Fruit fly (Drosophila melanogaster): ENCODE measurements around the gene CG8927.
A peak's percentile ranks its signal among the peaks of the same experiment; 100 is the strongest.

The CG8927 gene

dm6 chr3R:16209714-16210553, 29.1 kb downstream of the CG8927 start (continued):
- TF ChIP-seq chm (GFP tag; IDR thresholded peaks at IDR 0.05) (peak; percentile 73; the same call in 1 of the 2 replicates), Sox100B (GFP tag; optimal IDR thresholded peaks at IDR 0.05) (peak; percentile 66), Hsf (GFP tag; optimal IDR thresholded peaks at IDR 0.05) (no peak), gsb-n (tag; optimal IDR thresholded peaks at IDR 0.05) (no peak), gt (GFP tag; IDR thresholded peaks at IDR 0.05) (no peak), Camta (GFP tag; optimal IDR thresholded peaks at IDR 0.05) (no peak), CG7556 (GFP tag; optimal IDR thresholded peaks at IDR 0.05) (peak; percentile 85), ems (GFP tag; optimal IDR thresholded peaks at IDR 0.05) (no peak), CG6683 (GFP tag; optimal IDR thresholded peaks at IDR 0.05) (peak; percentile 18), hkb (optimal IDR thresholded peaks at IDR 0.05) (no peak), hkb (GFP tag; IDR thresholded peaks at IDR 0.05) (no peak), CG11085 (GFP tag; IDR thresholded peaks at IDR 0.05) (peak; percentile 10; the same call in 1 of the 2 replicates), lab (GFP tag; optimal IDR thresholded peaks at IDR 0.05) (peak; percentile 54), Hr3 (GFP tag; optimal IDR thresholded peaks at IDR 0.05) (peak; percentile 21), Ets97D (GFP tag; optimal IDR thresholded peaks at IDR 0.05) (no peak), CG9797 (GFP tag; optimal IDR thresholded peaks at IDR 0.05) (no peak), sd (tag; optimal IDR thresholded peaks at IDR 0.05) (no peak), CG10565 (GFP tag; optimal IDR thresholded peaks at IDR 0.05) (no peak), CG6175 (GFP tag; IDR thresholded peaks at IDR 0.05) (no peak), HLH54F (GFP tag; optimal IDR thresholded peaks at IDR 0.05) (no peak), schlank (tag; optimal IDR thresholded peaks at IDR 0.05) (no peak), ci (GFP tag; IDR thresholded peaks at IDR 0.05) (peak; percentile 68), HLHmδ (GFP tag; optimal IDR thresholded peaks at IDR 0.05) (no peak), otp (GFP tag; IDR thresholded peaks at IDR 0.05) (no peak), crp (GFP tag; optimal IDR thresholded peaks at IDR 0.05) (no peak), CG6765 (GFP tag; optimal IDR thresholded peaks at IDR 0.05) (peak; percentile 43), tio (GFP tag; optimal IDR thresholded peaks at IDR 0.05) (no peak), CG9437 (GFP tag; optimal IDR thresholded peaks at IDR 0.05) (peak; percentile 20), cad (GFP tag; optimal IDR thresholded peaks at IDR 0.05) (no peak), Lim3 (GFP tag; IDR thresholded peaks at IDR 0.05) (no peak), sug (tag; optimal IDR thresholded peaks at IDR 0.05) (peak; percentile 39), CG11247 (GFP tag; IDR thresholded peaks at IDR 0.05) (0 out of 2 replicates have a peak, but pooled peaks have one; percentile 42), CG32772 (GFP tag; IDR thresholded peaks at IDR 0.05) (0 out of 2 replicates have a peak, but pooled peaks have one; percentile 16), pnt (GFP tag; optimal IDR thresholded peaks at IDR 0.05) (no peak), CG15696 (tag; optimal IDR thresholded peaks at IDR 0.05) (no peak), CG8290 (GFP tag; optimal IDR thresholded peaks at IDR 0.05) (no peak), CG8290 (tag; optimal IDR thresholded peaks at IDR 0.05) (peak in 1 of 2 experiments; percentile 47), CG10431 (GFP tag; optimal IDR thresholded peaks at IDR 0.05) (no peak), Tbp (GFP tag; optimal IDR thresholded peaks at IDR 0.05) (no peak), h (optimal IDR thresholded peaks at IDR 0.05) (no peak), bowl (GFP tag; IDR thresholded peaks at IDR 0.05) (no peak), sr (GFP tag; IDR thresholded peaks at IDR 0.05) (peak; percentile 62; the same call in 2 of the 3 replicates), NfI (GFP tag; optimal IDR thresholded peaks at IDR 0.05) (peak; percentile 11), sisA (GFP tag; IDR thresholded peaks at IDR 0.05) (no peak), Oli (tag; optimal IDR thresholded peaks at IDR 0.05) (peak; percentile 35), CG17328 (GFP tag; IDR thresholded peaks at IDR 0.05) (no peak), pros (GFP tag; optimal IDR thresholded peaks at IDR 0.05) (no peak), Dip2 (GFP tag; IDR thresholded peaks at IDR 0.05) (no peak), dm (GFP tag; optimal IDR thresholded peaks at IDR 0.05) (no peak), slou (GFP tag; optimal IDR thresholded peaks at IDR 0.05) (no peak)
